Fruit fly (Drosophila melanogaster) whole organism, embryonic: ENCODE measurements around the gene CG32767.

Source experiments
- cas ChIP-seq: fragments of 200-800 bp; sonication (Bioruptor generic); IDR thresholded peaks from 2 replicates; pipeline ENCODE4 v1.3.6; 2022; ENCODE audit warnings: missing biosample characterization, missing genetic modification characterization
- salm ChIP-seq: fragments of 200-800 bp; sonication (Bioruptor generic); optimal IDR thresholded peaks from 2 replicates; lab custom pipeline; 2018; ENCODE audit warnings: missing biosample characterization, mild to moderate bottlenecking, missing genetic modification characterization

- TF ChIP-seq cas (no peak), salm (peak; percentile 54)
These were observed 38.2 kb downstream of the CG32767 start for dm6 chrX:5046256-5046894.
